Worm (Caenorhabditis elegans) whole organism, L4 larva: ENCODE results near the gene col-152.

ENCODE experiments used
- F49E8.2 ChIP-seq: sonication (generic microtip); optimal IDR thresholded peaks from 2 replicates; lab custom pipeline; 2016; ENCODE audit warnings: missing compliant biosample characterization, mild to moderate bottlenecking, missing genetic modification characterization, borderline replicate concordance
- T26A8.4 ChIP-seq: fragments of 200-800 bp; sonication (Bioruptor generic); IDR thresholded peaks from 2 replicates; pipeline ENCODE4 v1.3.6; 2022; ENCODE audit warnings: missing genetic modification characterization, missing compliant biosample characterization
- Y48G9A.11 ChIP-seq: fragments of 200-800 bp; sonication (Bioruptor generic); IDR thresholded peaks from 2 replicates; pipeline ENCODE4 v1.3.6; 2022; ENCODE audit warnings: missing genetic modification reagents, missing genetic modification characterization, missing compliant biosample characterization
- ZK337.2 ChIP-seq: fragments of 200-800 bp; sonication (Bioruptor generic); IDR thresholded peaks from 2 replicates; pipeline ENCODE4 v1.3.6; 2022; ENCODE audit warnings: missing genetic modification reagents, missing genetic modification characterization, missing compliant biosample characterization
- aha-1 ChIP-seq: fragments of 150-350 bp; peaks from one replicate; lab custom pipeline; 2014; ENCODE audit warnings: missing biosample characterization, missing genetic modification characterization
- aly-2 ChIP-seq: sonication (generic microtip); optimal IDR thresholded peaks from 2 replicates; lab custom pipeline; 2018; ENCODE audit warnings: missing biosample characterization, missing genetic modification characterization
- ceh-20 ChIP-seq: fragments of 200-800 bp; sonication (Bioruptor generic); IDR thresholded peaks from 2 replicates; pipeline ENCODE4 v1.3.6; 2022; ENCODE audit warnings: missing genetic modification reagents, missing genetic modification characterization, missing compliant biosample characterization
- ceh-32 ChIP-seq: sonication (generic microtip); optimal IDR thresholded peaks from 2 replicates; lab custom pipeline; 2016; ENCODE audit warnings: mild to moderate bottlenecking, missing genetic modification characterization, missing compliant biosample characterization; ENCODE audit not compliant: poor library complexity
- ceh-62 ChIP-seq: sonication (generic microtip); optimal IDR thresholded peaks from 2 replicates; lab custom pipeline; 2017; ENCODE audit warnings: missing biosample characterization, missing genetic modification characterization
- cey-2 ChIP-seq: sonication (generic microtip); optimal IDR thresholded peaks from 3 replicates; lab custom pipeline; 2017; ENCODE audit warnings: missing genetic modification characterization, mild to moderate bottlenecking, missing compliant biosample characterization, antibody characterized with exemption, borderline replicate concordance; ENCODE audit not compliant: insufficient read depth
- daf-12 ChIP-seq: fragments of 150-350 bp; optimal IDR thresholded peaks from 2 replicates; lab custom pipeline; 2014; ENCODE audit warnings: missing biosample characterization, missing genetic modification reagents, missing genetic modification characterization
- daf-16 ChIP-seq, 3 experiments: sonication (generic microtip); optimal IDR thresholded peaks; 2 replicates each; lab custom pipeline; 2016 to 2017; ENCODE audit warnings: missing genetic modification characterization in 3 of 3, missing genetic modification reagents in 3 of 3, mild to moderate bottlenecking in 2 of 3, missing compliant biosample characterization in 2 of 3, missing biosample characterization in 1 of 3, moderate library complexity in 1 of 3
- daf-8 ChIP-seq: fragments of 200-800 bp; sonication (Bioruptor generic); IDR thresholded peaks from 2 replicates; pipeline ENCODE4 v1.3.6; 2022; ENCODE audit warnings: missing genetic modification characterization, missing compliant biosample characterization
- dmd-6 ChIP-seq: fragments of 200-800 bp; sonication (Bioruptor generic); IDR thresholded peaks from 2 replicates; pipeline ENCODE4 v1.3.6; 2022; ENCODE audit warnings: missing genetic modification reagents, missing genetic modification characterization, missing compliant biosample characterization
- dmd-8 ChIP-seq: fragments of 200-800 bp; sonication (Bioruptor generic); IDR thresholded peaks from 2 replicates; pipeline ENCODE4 v1.3.6; 2022; ENCODE audit warnings: missing genetic modification characterization, missing compliant biosample characterization
- dmd-9 ChIP-seq: fragments of 200-800 bp; sonication (Bioruptor generic); IDR thresholded peaks from 2 replicates; pipeline ENCODE4 v1.3.6; 2022; ENCODE audit warnings: missing genetic modification reagents, missing genetic modification characterization, missing compliant biosample characterization
- duxl-1 ChIP-seq: sonication (generic microtip); optimal IDR thresholded peaks from 2 replicates; lab custom pipeline; 2016; ENCODE audit warnings: mild to moderate bottlenecking, missing genetic modification characterization, moderate library complexity, missing compliant biosample characterization; ENCODE audit not compliant: poor library complexity
- dve-1 ChIP-seq: sonication (generic microtip); optimal IDR thresholded peaks from 2 replicates; lab custom pipeline; 2017; ENCODE audit warnings: antibody characterized with exemption, mild to moderate bottlenecking, missing genetic modification characterization, missing compliant biosample characterization; ENCODE audit not compliant: insufficient read depth
- egl-43 ChIP-seq: fragments of 200-800 bp; sonication (Bioruptor generic); IDR thresholded peaks from 2 replicates; pipeline ENCODE4 v1.3.6; 2022; ENCODE audit warnings: missing genetic modification reagents, missing genetic modification characterization, missing compliant biosample characterization
- fos-1 ChIP-seq: fragments of 150-350 bp; optimal IDR thresholded peaks from 2 replicates; lab custom pipeline; 2014; ENCODE audit warnings: missing biosample characterization, missing genetic modification characterization
- gei-8 ChIP-seq: fragments of 200-800 bp; sonication (Bioruptor generic); optimal IDR thresholded peaks from 2 replicates; lab custom pipeline; 2018; ENCODE audit warnings: mild to moderate bottlenecking, missing genetic modification characterization, missing compliant biosample characterization
- hif-1 ChIP-seq, 2 experiments: sonication (generic microtip); optimal IDR thresholded peaks; 2 replicates each; lab custom pipeline; 2016 to 2017; ENCODE audit warnings: missing compliant biosample characterization in 2 of 2, missing genetic modification characterization in 2 of 2, missing genetic modification reagents in 2 of 2, missing genotype in 2 of 2, mild to moderate bottlenecking in 1 of 2
- hlh-30 ChIP-seq: sonication (generic microtip); optimal IDR thresholded peaks from 2 replicates; lab custom pipeline; 2017; ENCODE audit warnings: antibody characterized with exemption, mild to moderate bottlenecking, missing genetic modification characterization, missing compliant biosample characterization; ENCODE audit not compliant: insufficient read depth
- lim-7 ChIP-seq: fragments of 200-800 bp; sonication (Bioruptor generic); IDR thresholded peaks from 2 replicates; pipeline ENCODE4 v1.3.6; 2022; ENCODE audit warnings: missing genetic modification characterization, missing compliant biosample characterization
- lin-1 ChIP-seq: fragments of 200-800 bp; sonication (Bioruptor generic); IDR thresholded peaks from 2 replicates; pipeline ENCODE4 v1.3.6; 2022; ENCODE audit warnings: missing genetic modification reagents, missing genetic modification characterization, missing compliant biosample characterization
- lin-39 ChIP-seq: fragments of 150-350 bp; optimal IDR thresholded peaks from 2 replicates; lab custom pipeline; 2014; ENCODE audit warnings: missing biosample characterization, missing genetic modification reagents, missing genetic modification characterization
- madf-9 ChIP-seq: fragments of 200-800 bp; sonication (Bioruptor generic); conservative IDR thresholded peaks from 2 replicates; pipeline ENCODE4 v1.3.6; 2022; ENCODE audit warnings: missing genetic modification reagents, missing genetic modification characterization, missing compliant biosample characterization
- mdl-1 ChIP-seq, 2 experiments: fragments of 150-350 bp in 1 of 2; sonication (generic microtip) in 1 of 2; optimal IDR thresholded peaks; 2 replicates each; lab custom pipeline; 2014 to 2017; ENCODE audit warnings: missing biosample characterization in 2 of 2, missing genetic modification characterization in 2 of 2
- mdt-29 ChIP-seq: fragments of 200-800 bp; sonication (Bioruptor generic); IDR thresholded peaks from 2 replicates; pipeline ENCODE4 v1.3.6; 2022; ENCODE audit warnings: missing genetic modification reagents, missing genetic modification characterization, missing compliant biosample characterization
- mes-2 ChIP-seq: sonication (generic microtip); optimal IDR thresholded peaks from 2 replicates; lab custom pipeline; 2016; ENCODE audit warnings: missing genotype, mild to moderate bottlenecking, missing genetic modification characterization, missing compliant biosample characterization; ENCODE audit not compliant: poor library complexity, severe bottlenecking
- mxl-3 ChIP-seq: fragments of 200-800 bp; sonication (Bioruptor generic); optimal IDR thresholded peaks from 2 replicates; lab custom pipeline; 2018; ENCODE audit warnings: mild to moderate bottlenecking, missing genetic modification characterization, missing compliant biosample characterization
- nhr-28 ChIP-seq: fragments of 150-350 bp; optimal IDR thresholded peaks from 2 replicates; lab custom pipeline; 2014; ENCODE audit warnings: missing biosample characterization, missing genetic modification characterization
- nhr-41 ChIP-seq: fragments of 200-800 bp; sonication (Bioruptor generic); IDR thresholded peaks from 2 replicates; pipeline ENCODE4 v1.3.6; 2022; ENCODE audit warnings: missing genetic modification reagents, missing genetic modification characterization, missing compliant biosample characterization
- nhr-48 ChIP-seq: sonication (generic microtip); optimal IDR thresholded peaks from 2 replicates; lab custom pipeline; 2016; ENCODE audit warnings: mild to moderate bottlenecking, missing genetic modification characterization, missing compliant biosample characterization
- nhr-76 ChIP-seq: fragments of 150-350 bp; optimal IDR thresholded peaks from 2 replicates; lab custom pipeline; 2014; ENCODE audit warnings: missing biosample characterization, missing genetic modification characterization
- nhr-77 ChIP-seq: fragments of 150-350 bp; optimal IDR thresholded peaks from 2 replicates; lab custom pipeline; 2014; ENCODE audit warnings: missing biosample characterization, missing genetic modification characterization
- pha-4 ChIP-seq, 2 experiments: fragments of 150-350 bp in 1 of 2; fragments of 200-800 bp in 1 of 2; sonication (Bioruptor generic) in 1 of 2; IDR thresholded peaks in 1 of 2; optimal IDR thresholded peaks in 1 of 2; 2 replicates each; pipeline versions ENCODE4 v1.3.6 to Lab custom; 2014 to 2022; ENCODE audit warnings: missing genetic modification characterization in 2 of 2, missing genetic modification reagents in 2 of 2, missing biosample characterization in 1 of 2, missing compliant biosample characterization in 1 of 2
- pqm-1 ChIP-seq: sonication (generic microtip); optimal IDR thresholded peaks from 2 replicates; lab custom pipeline; 2017; ENCODE audit warnings: missing biosample characterization, missing genetic modification characterization
- rbr-2 ChIP-seq: sonication (generic microtip); optimal IDR thresholded peaks from 2 replicates; lab custom pipeline; 2016; ENCODE audit warnings: missing genotype, missing genetic modification characterization, missing compliant biosample characterization
- sdz-12 ChIP-seq: fragments of 200-800 bp; sonication (Bioruptor generic); optimal IDR thresholded peaks from 2 replicates; lab custom pipeline; 2018; ENCODE audit warnings: mild to moderate bottlenecking, missing genetic modification characterization, missing compliant biosample characterization
- spr-3 ChIP-seq: fragments of 200-800 bp; sonication (Bioruptor generic); optimal IDR thresholded peaks from 2 replicates; lab custom pipeline; 2018; ENCODE audit warnings: mild to moderate bottlenecking, missing genetic modification characterization, missing compliant biosample characterization
- tag-97 ChIP-seq: fragments of 200-800 bp; sonication (Bioruptor generic); IDR thresholded peaks from 2 replicates; pipeline ENCODE4 v1.3.6; 2022; ENCODE audit warnings: missing genetic modification characterization, missing compliant biosample characterization
- zag-1 ChIP-seq: fragments of 150-350 bp; optimal IDR thresholded peaks from 2 replicates; lab custom pipeline; 2014; ENCODE audit warnings: missing biosample characterization, missing genetic modification characterization
- zfp-2 ChIP-seq: sonication (generic microtip); optimal IDR thresholded peaks from 2 replicates; lab custom pipeline; 2016; ENCODE audit warnings: mild to moderate bottlenecking, missing genetic modification characterization, missing compliant biosample characterization
- zip-2 ChIP-seq: fragments of 150-350 bp; optimal IDR thresholded peaks from 2 replicates; lab custom pipeline; 2014; ENCODE audit warnings: missing biosample characterization, missing genetic modification characterization
- ztf-7 ChIP-seq: fragments of 150-350 bp; optimal IDR thresholded peaks from 2 replicates; lab custom pipeline; 2014; ENCODE audit warnings: missing biosample characterization, missing genetic modification characterization

Gene col-152

ce11 chrV:10536095-10536691, 24.5 kb upstream of the col-152 start, which contains the start of gene ppm-1.A (continued):
- TF ChIP-seq aly-2 (tag; lab: Kevin White, UChicago) (no peak), ceh-20 (GFP tag; lab: Robert Waterston, UW) (peak; percentile 20; the same call in 1 of the 2 replicates), zag-1 (tag; lab: Kevin White, UChicago) (no peak)

- TF ChIP-seq daf-8: no peak
- TF ChIP-seq nhr-28 (tag; lab: Kevin White, UChicago): peak; percentile 90
- peak in 1 of 2 experiments; percentile 90 for TF ChIP-seq mdl-1 (tag; optimal IDR thresholded peaks at IDR 0.05; lab: Kevin White, UChicago)
- 0 out of 2 replicates have a peak, but pooled peaks have one; percentile 29 for TF ChIP-seq lin-1 (GFP tag; lab: Robert Waterston, UW)
- no peak for TF ChIP-seq cey-2 (tag; lab: Kevin White, UChicago)
- no peak for TF ChIP-seq ceh-62 (tag; lab: Kevin White, UChicago)
- peak; percentile 92 for TF ChIP-seq dve-1 (tag; lab: Kevin White, UChicago)
- TF ChIP-seq T26A8.4 (GFP tag; lab: Robert Waterston, UW): peak; percentile 89
- no peak for TF ChIP-seq ceh-32
- TF ChIP-seq nhr-76 (tag; lab: Kevin White, UChicago): no peak
- TF ChIP-seq hif-1 (tag; optimal IDR thresholded peaks at IDR 0.05; lab: Kevin White, UChicago): peak; percentile 47 to 81
- TF ChIP-seq dmd-9 (GFP tag; lab: Robert Waterston, UW): 0 out of 2 replicates have a peak, but pooled peaks have one; percentile 35
- TF ChIP-seq mes-2 (tag; lab: Kevin White, UChicago): peak; percentile 91
- peak; percentile 84 for TF ChIP-seq dmd-6 (GFP tag; lab: Robert Waterston, UW)
- TF ChIP-seq aha-1 (tag; lab: Kevin White, UChicago): peak; percentile 96
- peak; percentile 87 for TF ChIP-seq hlh-30
- TF ChIP-seq nhr-48 (tag; lab: Kevin White, UChicago): peak; percentile 83
- peak; percentile 62 for TF ChIP-seq spr-3
- TF ChIP-seq egl-43: peak; percentile 66; the same call in 1 of the 2 replicates
- TF ChIP-seq mxl-3 (GFP tag; lab: Kevin White, UChicago): peak; percentile 94
- TF ChIP-seq daf-12 (tag; lab: Kevin White, UChicago): no peak
- no peak for TF ChIP-seq mdt-29 (GFP tag; lab: Robert Waterston, UW)
- TF ChIP-seq nhr-77 (tag; lab: Kevin White, UChicago): peak; percentile 77
- TF ChIP-seq lin-39 (tag; lab: Kevin White, UChicago): no peak
- no peak for TF ChIP-seq pqm-1 (tag; lab: Kevin White, UChicago)
- no peak for TF ChIP-seq lim-7
- TF ChIP-seq fos-1 (tag; lab: Kevin White, UChicago): no peak
- TF ChIP-seq zip-2 (tag; lab: Kevin White, UChicago): no peak
- TF ChIP-seq F49E8.2: no peak
- TF ChIP-seq Y48G9A.11 (GFP tag; lab: Robert Waterston, UW): no peak
- peak; percentile 82 for TF ChIP-seq duxl-1 (tag; lab: Kevin White, UChicago)
- no peak for TF ChIP-seq zag-1 (tag; lab: Kevin White, UChicago)
- peak; percentile 85 for TF ChIP-seq ztf-7 (tag; lab: Kevin White, UChicago)
- TF ChIP-seq dmd-8 (GFP tag; lab: Robert Waterston, UW): no peak
- TF ChIP-seq rbr-2 (tag; lab: Kevin White, UChicago): peak; percentile 93
- TF ChIP-seq zfp-2 (tag; lab: Kevin White, UChicago): peak; percentile 6
- peak; percentile 63; the same call in 1 of the 2 replicates for TF ChIP-seq pha-4 (GFP tag; IDR thresholded peaks at IDR 0.05; lab: Robert Waterston, UW)
- peak; percentile 92 for TF ChIP-seq pha-4 (tag; optimal IDR thresholded peaks at IDR 0.05; lab: Kevin White, UChicago)
- TF ChIP-seq sdz-12: no peak
- peak in 1 of 2 experiments; percentile 71 for TF ChIP-seq daf-16 (GFP tag; optimal IDR thresholded peaks at IDR 0.05; lab: Kevin White, UChicago)
- peak; percentile 66 for TF ChIP-seq daf-16 (tag; optimal IDR thresholded peaks at IDR 0.05; lab: Kevin White, UChicago)
- TF ChIP-seq madf-9 (GFP tag; lab: Robert Waterston, UW): no peak; the same call in 1 of the 2 replicates
- TF ChIP-seq tag-97 (GFP tag; lab: Robert Waterston, UW): no peak
- TF ChIP-seq ZK337.2: no peak
- no peak for TF ChIP-seq gei-8 (GFP tag; lab: Kevin White, UChicago)
- no peak for TF ChIP-seq nhr-41 (GFP tag; lab: Robert Waterston, UW)
Observed at ce11 chrV:10536808-10537207, 23.9 kb upstream of the col-152 start.
